Fruit fly (Drosophila melanogaster) whole organism, embryonic: Measurements from ENCODE around the gene CG17803.

ENCODE experiments used
- B-H2 ChIP-seq: fragments of 200-800 bp; sonication (Bioruptor generic); optimal IDR thresholded peaks from 2 replicates; lab custom pipeline; 2018; ENCODE audit warnings: missing biosample characterization, mild to moderate bottlenecking, missing genetic modification characterization
- Bdp1 ChIP-seq: fragments of 200-800 bp; sonication (Bioruptor generic); optimal IDR thresholded peaks from 3 replicates; lab custom pipeline; 2016; ENCODE audit warnings: missing biosample characterization, missing genetic modification characterization
- C15 ChIP-seq: fragments of 200-800 bp; sonication (Bioruptor generic); IDR thresholded peaks from 3 replicates; pipeline ENCODE4 v1.3.6; 2022; ENCODE audit warnings: missing biosample characterization, missing genetic modification characterization
- CG10431 ChIP-seq: fragments of 200-800 bp; sonication (Bioruptor generic); optimal IDR thresholded peaks from 3 replicates; lab custom pipeline; 2018; ENCODE audit warnings: missing biosample characterization, mild to moderate bottlenecking, missing genetic modification characterization
- CG11504 ChIP-seq: fragments of 200-800 bp; sonication (Bioruptor generic); optimal IDR thresholded peaks from 3 replicates; lab custom pipeline; 2019; ENCODE audit warnings: missing biosample characterization, mild to moderate bottlenecking, missing genetic modification characterization, moderate library complexity
- CG13296 ChIP-seq: fragments of 200-800 bp; sonication (Bioruptor generic); optimal IDR thresholded peaks from 3 replicates; lab custom pipeline; 2018; ENCODE audit warnings: missing biosample characterization, mild to moderate bottlenecking, missing genetic modification characterization
- CG14667 ChIP-seq: fragments of 200-800 bp; sonication (Bioruptor generic); IDR thresholded peaks from 2 replicates; pipeline ENCODE4 v1.3.6; 2022; ENCODE audit warnings: missing biosample characterization, missing genetic modification characterization
- CG1832 ChIP-seq: fragments of 200-800 bp; sonication (Bioruptor generic); optimal IDR thresholded peaks from 2 replicates; lab custom pipeline; 2017; ENCODE audit warnings: missing biosample characterization, mild to moderate bottlenecking, missing genetic modification characterization, inconsistent platforms
- CG18619 ChIP-seq: fragments of 200-800 bp; sonication (Bioruptor generic); optimal IDR thresholded peaks from 3 replicates; lab custom pipeline; 2017; ENCODE audit warnings: missing biosample characterization, mild to moderate bottlenecking, missing genetic modification characterization
- CG30020 ChIP-seq: fragments of 200-800 bp; optimal IDR thresholded peaks from 2 replicates; lab custom pipeline; 2019; ENCODE audit warnings: missing biosample characterization, mild to moderate bottlenecking, missing genetic modification characterization, moderate library complexity
- CG30431 ChIP-seq: fragments of 200-800 bp; sonication (Bioruptor generic); optimal IDR thresholded peaks from 2 replicates; lab custom pipeline; 2017; ENCODE audit warnings: missing biosample characterization, missing genetic modification characterization
- CG32532 ChIP-seq: fragments of 200-800 bp; sonication (Bioruptor generic); IDR thresholded peaks from 2 replicates; pipeline ENCODE4 v1.3.6; 2022; ENCODE audit warnings: missing biosample characterization, missing genetic modification characterization
- CG3281 ChIP-seq: fragments of 200-800 bp; sonication (Bioruptor generic); optimal IDR thresholded peaks from 3 replicates; lab custom pipeline; 2017; ENCODE audit warnings: missing biosample characterization, mild to moderate bottlenecking, missing genetic modification characterization
- CG3838 ChIP-seq: fragments of 200-800 bp; sonication (Bioruptor generic); optimal IDR thresholded peaks from 3 replicates; lab custom pipeline; 2016; ENCODE audit warnings: missing biosample characterization, missing genetic modification characterization
- CG4360 ChIP-seq: fragments of 200-800 bp; sonication (Bioruptor generic); IDR thresholded peaks from 2 replicates; pipeline ENCODE4 v1.3.6; 2022; ENCODE audit warnings: missing biosample characterization, missing genetic modification characterization
- CG5953 ChIP-seq: fragments of 200-800 bp; sonication (Bioruptor generic); IDR thresholded peaks from 2 replicates; pipeline ENCODE4 v1.3.6; 2022; ENCODE audit warnings: missing biosample characterization, missing genetic modification characterization
- CG6254 ChIP-seq: fragments of 200-800 bp; sonication (Bioruptor generic); optimal IDR thresholded peaks from 3 replicates; lab custom pipeline; 2017; ENCODE audit warnings: mild to moderate bottlenecking, missing biosample characterization, missing genetic modification reagents, missing genetic modification characterization
- CG7745 ChIP-seq: fragments of 200-800 bp; sonication (Bioruptor generic); optimal IDR thresholded peaks from 2 replicates; lab custom pipeline; 2018; ENCODE audit warnings: missing biosample characterization, mild to moderate bottlenecking, missing genetic modification characterization, moderate library complexity
- CG7786 ChIP-seq: fragments of 200-800 bp; sonication (Bioruptor generic); optimal IDR thresholded peaks from 2 replicates; lab custom pipeline; 2016; ENCODE audit warnings: missing biosample characterization, missing genetic modification characterization
- CG7928 ChIP-seq: fragments of 200-800 bp; sonication (Bioruptor generic); optimal IDR thresholded peaks from 2 replicates; lab custom pipeline; 2017; ENCODE audit warnings: missing biosample characterization, mild to moderate bottlenecking, missing genetic modification characterization
- CG8388 ChIP-seq: fragments of 200-800 bp; sonication (Bioruptor generic); optimal IDR thresholded peaks from 2 replicates; lab custom pipeline; 2019; ENCODE audit warnings: missing biosample characterization, mild to moderate bottlenecking, missing genetic modification characterization, moderate library complexity
- CG8765 ChIP-seq: fragments of 200-800 bp; sonication (Bioruptor generic); IDR thresholded peaks from 2 replicates; pipeline ENCODE4 v1.3.6; 2022; ENCODE audit warnings: missing biosample characterization, missing genetic modification characterization
- Dip2 ChIP-seq: fragments of 200-800 bp; sonication (Bioruptor generic); IDR thresholded peaks from 2 replicates; pipeline ENCODE4 v1.3.6; 2022; ENCODE audit warnings: missing biosample characterization, missing genetic modification characterization
- Dll ChIP-seq: fragments of 200-800 bp; sonication (Bioruptor generic); IDR thresholded peaks from 4 replicates; pipeline ENCODE4 v1.3.6; 2022; ENCODE audit warnings: missing biosample characterization, missing genetic modification characterization; ENCODE audit not compliant: partially characterized antibody
- Hmr ChIP-seq: fragments of 200-800 bp; sonication (Bioruptor generic); optimal IDR thresholded peaks from 3 replicates; lab custom pipeline; 2017; ENCODE audit warnings: mild to moderate bottlenecking, missing biosample characterization, missing genetic modification reagents, missing genetic modification characterization
- Lhr ChIP-seq: fragments of 200-800 bp; sonication (Bioruptor generic); optimal IDR thresholded peaks from 3 replicates; lab custom pipeline; 2017; ENCODE audit warnings: mild to moderate bottlenecking, missing biosample characterization, missing genetic modification reagents, missing genetic modification characterization
- Lim3 ChIP-seq: fragments of 200-800 bp; sonication (Bioruptor generic); IDR thresholded peaks from 2 replicates; pipeline ENCODE4 v1.3.6; 2022; ENCODE audit warnings: missing biosample characterization, missing genetic modification characterization
- Nf-YA ChIP-seq: fragments of 200-800 bp; sonication (Bioruptor generic); IDR thresholded peaks from 2 replicates; pipeline ENCODE4 v1.3.6; 2022; ENCODE audit warnings: missing biosample characterization, missing genetic modification characterization
- Pdp1 ChIP-seq, 2 experiments: fragments of 200-800 bp; sonication (Bioruptor generic); optimal IDR thresholded peaks; 3 replicates each; lab custom pipeline; 2016; ENCODE audit warnings: missing biosample characterization in 2 of 2, missing genetic modification characterization in 2 of 2, mild to moderate bottlenecking in 1 of 2, moderate library complexity in 1 of 2
- Stat92E ChIP-seq, 3 experiments: fragments of >200 bp in 2 of 3; fragments of 200-800 bp in 1 of 3; sonication (Bioruptor generic) in 1 of 3; optimal IDR thresholded peaks; 2 replicates each; lab custom pipeline; 2017 to 2019; ENCODE audit warnings: missing biosample characterization in 3 of 3, missing genetic modification characterization in 3 of 3, mild to moderate bottlenecking in 1 of 3, moderate library complexity in 1 of 3
- YL-1 ChIP-seq: fragments of 200-800 bp; sonication (Bioruptor generic); optimal IDR thresholded peaks from 3 replicates; lab custom pipeline; 2017; ENCODE audit warnings: missing biosample characterization, mild to moderate bottlenecking, missing genetic modification characterization
- ase ChIP-seq: fragments of 200-800 bp; sonication (Bioruptor generic); IDR thresholded peaks from 3 replicates; pipeline ENCODE4 v1.3.6; 2022; ENCODE audit warnings: missing biosample characterization, missing genetic modification characterization
- bigmax ChIP-seq: fragments of 200-800 bp; sonication (Bioruptor generic); optimal IDR thresholded peaks from 2 replicates; lab custom pipeline; 2018; ENCODE audit warnings: missing biosample characterization, mild to moderate bottlenecking, missing genetic modification characterization
- dan ChIP-seq: fragments of 200-800 bp; sonication (Bioruptor generic); IDR thresholded peaks from 2 replicates; pipeline ENCODE4 v1.3.6; 2022; ENCODE audit warnings: missing biosample characterization, missing genetic modification characterization
- danr ChIP-seq: fragments of 200-800 bp; sonication (Bioruptor generic); IDR thresholded peaks from 2 replicates; pipeline ENCODE4 v1.3.6; 2022; ENCODE audit warnings: missing biosample characterization, missing genetic modification characterization
- disco-r ChIP-seq: fragments of 200-800 bp; sonication (Bioruptor generic); optimal IDR thresholded peaks from 2 replicates; lab custom pipeline; 2016; ENCODE audit warnings: missing biosample characterization, missing genetic modification characterization
- dm ChIP-seq: fragments of 200-800 bp; sonication (Bioruptor generic); optimal IDR thresholded peaks from 3 replicates; lab custom pipeline; 2016; ENCODE audit warnings: missing biosample characterization, missing genetic modification characterization
- dpn ChIP-seq, 2 experiments: fragments of 200-800 bp; sonication (Bioruptor generic); optimal IDR thresholded peaks; 3 replicates each; lab custom pipeline; 2016; ENCODE audit warnings: missing biosample characterization in 2 of 2, missing genetic modification characterization in 2 of 2
- dysf ChIP-seq: fragments of 200-800 bp; sonication (Bioruptor generic); IDR thresholded peaks from 3 replicates; pipeline ENCODE4 v1.3.6; 2022; ENCODE audit warnings: missing biosample characterization, missing genetic modification characterization
- ems ChIP-seq: fragments of 200-800 bp; sonication (Bioruptor generic); optimal IDR thresholded peaks from 3 replicates; lab custom pipeline; 2016; ENCODE audit warnings: missing biosample characterization, missing genetic modification characterization
- ftz-f1 ChIP-seq: fragments of 200-800 bp; sonication (Bioruptor generic); optimal IDR thresholded peaks from 2 replicates; lab custom pipeline; 2016; ENCODE audit warnings: missing biosample characterization, missing genetic modification characterization
- grau ChIP-seq: fragments of 200-800 bp; optimal IDR thresholded peaks from 3 replicates; lab custom pipeline; 2019; ENCODE audit warnings: missing biosample characterization, mild to moderate bottlenecking, missing genetic modification characterization, moderate library complexity
- ham ChIP-seq: fragments of 200-800 bp; sonication (Bioruptor generic); IDR thresholded peaks from 2 replicates; pipeline ENCODE4 v1.3.6; 2022; ENCODE audit warnings: missing biosample characterization, missing genetic modification characterization
- insv ChIP-seq, 2 experiments: fragments of 200-800 bp; sonication (Bioruptor generic); optimal IDR thresholded peaks; 3 replicates each; lab custom pipeline; 2016 to 2018; ENCODE audit warnings: missing biosample characterization in 2 of 2, missing genetic modification characterization in 2 of 2
- jigr1 ChIP-seq: fragments of 200-800 bp; sonication (Bioruptor generic); IDR thresholded peaks from 3 replicates; pipeline ENCODE4 v1.3.6; 2022; ENCODE audit warnings: missing biosample characterization, missing genetic modification characterization
- otp ChIP-seq: fragments of 200-800 bp; sonication (Bioruptor generic); IDR thresholded peaks from 3 replicates; pipeline ENCODE4, ENCODE4 v1.3.6; 2022; ENCODE audit warnings: missing biosample characterization, missing genetic modification characterization
- pan ChIP-seq, 4 experiments: fragments of >200 bp in 3 of 4; fragments of 200-800 bp in 1 of 4; sonication (Bioruptor generic) in 1 of 4; optimal IDR thresholded peaks in 3 of 4; IDR thresholded peaks in 1 of 4; 2 replicates each; pipeline versions ENCODE4 v1.3.6 to Lab custom; 2017 to 2022; ENCODE audit warnings: missing biosample characterization in 2 of 4, missing genetic modification characterization in 2 of 4, mixed read lengths in 1 of 4
- sens-2 ChIP-seq: fragments of 200-800 bp; sonication (Bioruptor generic); IDR thresholded peaks from 2 replicates; pipeline ENCODE4 v1.3.6; 2022; ENCODE audit warnings: missing biosample characterization, missing genetic modification characterization
- stwl ChIP-seq: fragments of 200-800 bp; sonication (Bioruptor generic); optimal IDR thresholded peaks from 3 replicates; lab custom pipeline; 2018; ENCODE audit warnings: missing biosample characterization, mild to moderate bottlenecking, missing genetic modification characterization, moderate library complexity
- toy ChIP-seq: fragments of 200-800 bp; sonication (Bioruptor generic); IDR thresholded peaks from 2 replicates; pipeline ENCODE4 v1.3.6; 2022; ENCODE audit warnings: missing biosample characterization, missing genetic modification characterization
- tup ChIP-seq: fragments of 200-800 bp; sonication (Bioruptor generic); optimal IDR thresholded peaks from 2 replicates; lab custom pipeline; 2016; ENCODE audit warnings: missing biosample characterization, mild to moderate bottlenecking, missing genetic modification characterization, moderate library complexity

CG17803 gene

DNA sequence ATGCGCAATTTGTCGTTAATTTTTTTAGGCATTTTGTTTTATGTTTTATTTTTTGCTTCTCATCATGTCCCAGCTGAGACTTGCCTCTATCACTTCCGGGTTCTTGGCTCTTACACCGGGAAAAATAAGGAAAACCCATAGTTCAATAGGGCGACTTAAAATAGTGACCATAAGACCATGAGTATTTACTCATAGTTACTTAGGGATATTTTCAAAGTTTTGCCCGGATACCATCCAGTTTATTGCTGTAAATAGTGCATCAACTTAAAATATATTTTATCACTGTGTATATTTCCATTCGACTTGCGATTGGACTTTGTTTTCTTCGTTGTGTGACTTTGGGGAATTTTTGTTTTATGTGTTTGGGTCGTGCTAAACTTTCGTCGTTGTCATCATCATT lies 17.5 kb upstream of the CG17803 start (continued):
- TF ChIP-seq pan (optimal IDR thresholded peaks at IDR 0.05; lab: Kevin White, UChicago) (no peak), pan (GFP tag; optimal IDR thresholded peaks at IDR 0.05 in 1 of 2, IDR thresholded peaks at IDR 0.05 in 1 of 2) (no peak), CG10431 (no peak), insv (GFP tag; optimal IDR thresholded peaks at IDR 0.05; lab: Kevin White, UChicago) (no peak), Stat92E (GFP tag; optimal IDR thresholded peaks at IDR 0.05; lab: Kevin White, UChicago) (no peak), C15 (GFP tag; lab: Robert Waterston, UW) (peak; percentile 8; the same call in 1 of the 3 replicates), ham (GFP tag; lab: Robert Waterston, UW) (no peak), CG13296 (GFP tag; lab: Kevin White, UChicago) (no peak), sens-2 (GFP tag; lab: Robert Waterston, UW) (no peak), CG14667 (GFP tag; lab: Robert Waterston, UW) (no peak), Bdp1 (peak; percentile 1), CG8765 (no peak), Dll (GFP tag; lab: Robert Waterston, UW) (no peak), toy (GFP tag; lab: Robert Waterston, UW) (no peak), Lim3 (no peak), Pdp1 (GFP tag; optimal IDR thresholded peaks at IDR 0.05; lab: Kevin White, UChicago) (peak in 1 of 2 experiments; percentile 4), B-H2 (GFP tag; lab: Kevin White, UChicago) (no peak), jigr1 (GFP tag; lab: Robert Waterston, UW) (no peak), CG3838 (GFP tag; lab: Kevin White, UChicago) (no peak), CG32532 (GFP tag; lab: Robert Waterston, UW) (peak; percentile 38; the same call in 1 of the 2 replicates), Dip2 (GFP tag; lab: Robert Waterston, UW) (no peak), danr (no peak), Lhr (GFP tag; lab: Kevin White, UChicago) (no peak), dpn (GFP tag; optimal IDR thresholded peaks at IDR 0.05; lab: Kevin White, UChicago) (peak; percentile 8 to 20), ems (GFP tag; lab: Kevin White, UChicago) (no peak), dysf (peak; percentile 36; the same call in 1 of the 3 replicates), dan (no peak), CG1832 (GFP tag; lab: Kevin White, UChicago) (no peak), CG7786 (GFP tag; lab: Kevin White, UChicago) (no peak), CG30020 (tag; lab: Kevin White, UChicago) (no peak), ase (GFP tag; lab: Robert Waterston, UW) (no peak), CG30431 (GFP tag; lab: Kevin White, UChicago) (no peak), bigmax (GFP tag; lab: Kevin White, UChicago) (no peak), ftz-f1 (no peak), disco-r (no peak), Hmr (GFP tag; lab: Kevin White, UChicago) (peak; percentile 59), CG8388 (no peak), dm (no peak), grau (peak; percentile 47), CG7745 (tag; lab: Kevin White, UChicago) (no peak), tup (no peak), CG6254 (GFP tag; lab: Kevin White, UChicago) (no peak), Nf-YA (GFP tag; lab: Robert Waterston, UW) (no peak), CG3281 (GFP tag; lab: Kevin White, UChicago) (peak; percentile 17), otp (GFP tag; lab: Robert Waterston, UW) (no peak), CG7928 (GFP tag; lab: Kevin White, UChicago) (no peak), YL-1 (no peak), stwl (tag; lab: Kevin White, UChicago) (no peak), CG4360 (GFP tag; lab: Robert Waterston, UW) (no peak), CG18619 (GFP tag; lab: Kevin White, UChicago) (peak; percentile 3), CG11504 (tag; lab: Kevin White, UChicago) (peak; percentile 13), CG5953 (GFP tag; lab: Robert Waterston, UW) (no peak)
